Fruit fly (Drosophila melanogaster) whole organism, prepupa: ENCODE data around the gene CG13917.

Experiments
- Blimp-1 ChIP-seq: fragments of 200-800 bp; sonication (Bioruptor generic); optimal IDR thresholded peaks from 3 replicates; lab custom pipeline; 2017; ENCODE audit warnings: missing biosample characterization, missing genetic modification characterization, mild to moderate bottlenecking, moderate library complexity, missing genetic modification reagents
- CG10631 ChIP-seq: fragments of 200-800 bp; sonication (Bioruptor generic); optimal IDR thresholded peaks from 2 replicates; lab custom pipeline; 2016; ENCODE audit warnings: missing biosample characterization, missing genetic modification characterization
- CG10669 ChIP-seq: fragments of 200-800 bp; sonication (Bioruptor generic); optimal IDR thresholded peaks from 3 replicates; lab custom pipeline; 2018; ENCODE audit warnings: missing biosample characterization, mild to moderate bottlenecking, missing genetic modification characterization, moderate library complexity
- CG11294 ChIP-seq: fragments of 200-800 bp; sonication (Bioruptor generic); IDR thresholded peaks from 2 replicates; pipeline ENCODE4 v1.3.6; 2022; ENCODE audit warnings: missing biosample characterization, missing genetic modification characterization
- CG11902 ChIP-seq: fragments of 200-800 bp; sonication (Bioruptor generic); optimal IDR thresholded peaks from 3 replicates; lab custom pipeline; 2016; ENCODE audit warnings: missing biosample characterization, missing genetic modification characterization
- CG15336 ChIP-seq: fragments of 200-800 bp; sonication (Bioruptor generic); IDR thresholded peaks from 2 replicates; pipeline ENCODE4 v1.3.6; 2022; ENCODE audit warnings: missing biosample characterization, missing genetic modification characterization
- CG1621 ChIP-seq: fragments of 200-800 bp; sonication (Bioruptor generic); optimal IDR thresholded peaks from 3 replicates; lab custom pipeline; 2018; ENCODE audit warnings: missing biosample characterization, mild to moderate bottlenecking, missing genetic modification characterization
- CG3032 ChIP-seq: fragments of 200-800 bp; optimal IDR thresholded peaks from 2 replicates; lab custom pipeline; 2019; ENCODE audit warnings: missing biosample characterization, mild to moderate bottlenecking, missing genetic modification characterization, moderate library complexity
- CG31627 ChIP-seq: fragments of 200-800 bp; sonication (Bioruptor generic); optimal IDR thresholded peaks from 3 replicates; lab custom pipeline; 2016; ENCODE audit warnings: missing biosample characterization, missing genetic modification characterization
- CG34406 ChIP-seq: fragments of 200-800 bp; sonication (Bioruptor generic); optimal IDR thresholded peaks from 3 replicates; lab custom pipeline; 2016; ENCODE audit warnings: missing biosample characterization, missing genetic modification characterization
- CG3919 ChIP-seq: fragments of 200-800 bp; sonication (Bioruptor generic); optimal IDR thresholded peaks from 3 replicates; lab custom pipeline; 2016; ENCODE audit warnings: missing biosample characterization, missing genetic modification characterization
- CG4318 ChIP-seq: fragments of 200-800 bp; sonication (Bioruptor generic); optimal IDR thresholded peaks from 3 replicates; lab custom pipeline; 2017; ENCODE audit warnings: missing biosample characterization, mild to moderate bottlenecking, missing genetic modification characterization
- CG6163 ChIP-seq: fragments of 200-800 bp; sonication (Bioruptor generic); IDR thresholded peaks from 3 replicates; pipeline ENCODE4 v1.3.6; 2022; ENCODE audit warnings: missing biosample characterization, missing genetic modification characterization
- CG6792 ChIP-seq: fragments of 200-800 bp; sonication (Bioruptor generic); optimal IDR thresholded peaks from 3 replicates; lab custom pipeline; 2016; ENCODE audit warnings: missing biosample characterization, missing genetic modification characterization
- CG6808 ChIP-seq: fragments of 200-800 bp; sonication (Bioruptor generic); optimal IDR thresholded peaks from 3 replicates; lab custom pipeline; 2017; ENCODE audit warnings: missing biosample characterization, missing genetic modification characterization, mild to moderate bottlenecking, moderate library complexity, missing genetic modification reagents
- CG6854 ChIP-seq: fragments of 200-800 bp; sonication (Bioruptor generic); optimal IDR thresholded peaks from 2 replicates; lab custom pipeline; 2017; ENCODE audit warnings: missing biosample characterization, mild to moderate bottlenecking, missing genetic modification characterization
- CG8119 ChIP-seq: fragments of 200-800 bp; sonication (Bioruptor generic); IDR thresholded peaks from 3 replicates; pipeline ENCODE4 v1.3.6; 2022; ENCODE audit warnings: missing biosample characterization, missing genetic modification characterization
- CG8632 ChIP-seq: fragments of 200-800 bp; sonication (Bioruptor generic); optimal IDR thresholded peaks from 3 replicates; lab custom pipeline; 2016; ENCODE audit warnings: missing biosample characterization, missing genetic modification characterization
- CG9139 ChIP-seq: fragments of 200-800 bp; sonication (Bioruptor generic); optimal IDR thresholded peaks from 3 replicates; lab custom pipeline; 2017; ENCODE audit warnings: missing biosample characterization, mild to moderate bottlenecking, missing genetic modification characterization
- Eip75B ChIP-seq: fragments of 200-800 bp; sonication (Bioruptor generic); optimal IDR thresholded peaks from 3 replicates; lab custom pipeline; 2016; ENCODE audit warnings: missing biosample characterization, missing genetic modification characterization
- Eip78C ChIP-seq: fragments of 200-800 bp; sonication (Bioruptor generic); peaks from one replicate; lab custom pipeline; 2016; ENCODE audit warnings: missing biosample characterization, missing genetic modification characterization
- Ets21C ChIP-seq: fragments of 200-800 bp; sonication (Bioruptor generic); optimal IDR thresholded peaks from 3 replicates; lab custom pipeline; 2016; ENCODE audit warnings: missing biosample characterization, missing genetic modification characterization
- Ets96B ChIP-seq: fragments of 200-800 bp; optimal IDR thresholded peaks from 2 replicates; lab custom pipeline; 2019; ENCODE audit warnings: missing biosample characterization, mild to moderate bottlenecking, missing genetic modification characterization, moderate library complexity
- Hr38 ChIP-seq: sonication (Bioruptor generic); optimal IDR thresholded peaks from 2 replicates; lab custom pipeline; 2016; ENCODE audit warnings: missing biosample characterization, missing genetic modification characterization
- Hr39 ChIP-seq: fragments of 200-800 bp; sonication (Bioruptor generic); optimal IDR thresholded peaks from 2 replicates; lab custom pipeline; 2016; ENCODE audit warnings: missing biosample characterization, missing genetic modification characterization
- Hr4 ChIP-seq: fragments of 200-800 bp; sonication (Bioruptor generic); optimal IDR thresholded peaks from 3 replicates; lab custom pipeline; 2016; ENCODE audit warnings: missing biosample characterization, missing genetic modification characterization
- Met ChIP-seq: fragments of 200-800 bp; sonication (Bioruptor generic); optimal IDR thresholded peaks from 3 replicates; lab custom pipeline; 2016; ENCODE audit warnings: missing biosample characterization, missing genetic modification characterization
- OdsH ChIP-seq: fragments of 200-800 bp; sonication (Bioruptor generic); optimal IDR thresholded peaks from 3 replicates; lab custom pipeline; 2016; ENCODE audit warnings: missing biosample characterization, missing genetic modification characterization
- Smox ChIP-seq: fragments of 200-800 bp; sonication (Bioruptor generic); optimal IDR thresholded peaks from 3 replicates; lab custom pipeline; 2016; ENCODE audit warnings: missing biosample characterization, missing genetic modification characterization
- Sox102F ChIP-seq: fragments of 200-800 bp; sonication (Bioruptor generic); optimal IDR thresholded peaks from 2 replicates; lab custom pipeline; 2016; ENCODE audit warnings: missing biosample characterization, mild to moderate bottlenecking, missing genetic modification characterization
- Sox14 ChIP-seq: fragments of 200-800 bp; sonication (Bioruptor generic); optimal IDR thresholded peaks from 3 replicates; lab custom pipeline; 2016; ENCODE audit warnings: missing biosample characterization, missing genetic modification characterization
- achi ChIP-seq: fragments of 200-800 bp; sonication (Bioruptor generic); optimal IDR thresholded peaks from 3 replicates; lab custom pipeline; 2016; ENCODE audit warnings: missing biosample characterization, missing genetic modification characterization
- acj6 ChIP-seq: fragments of 200-800 bp; sonication (Bioruptor generic); optimal IDR thresholded peaks from 3 replicates; lab custom pipeline; 2016; ENCODE audit warnings: missing biosample characterization, missing genetic modification characterization
- cyc ChIP-seq: fragments of 200-800 bp; sonication (Bioruptor generic); optimal IDR thresholded peaks from 3 replicates; lab custom pipeline; 2016; ENCODE audit warnings: missing biosample characterization, missing genetic modification characterization
- dac ChIP-seq: fragments of 200-800 bp; sonication (Bioruptor generic); optimal IDR thresholded peaks from 2 replicates; lab custom pipeline; 2017; ENCODE audit warnings: missing biosample characterization, mild to moderate bottlenecking, missing genetic modification characterization
- eg ChIP-seq: fragments of 200-800 bp; sonication (Bioruptor generic); IDR thresholded peaks from 3 replicates; pipeline ENCODE4 v1.3.6; 2022; ENCODE audit warnings: missing biosample characterization, missing genetic modification characterization
- esn ChIP-seq: fragments of 200-800 bp; sonication (Bioruptor generic); optimal IDR thresholded peaks from 2 replicates; lab custom pipeline; 2016; ENCODE audit warnings: missing biosample characterization, mild to moderate bottlenecking, missing genetic modification characterization, moderate library complexity
- fd59A ChIP-seq: fragments of 200-800 bp; sonication (Bioruptor generic); optimal IDR thresholded peaks from 2 replicates; lab custom pipeline; 2017; ENCODE audit warnings: missing biosample characterization, mild to moderate bottlenecking, missing genetic modification characterization, missing genetic modification reagents
- fd85E ChIP-seq: fragments of 200-800 bp; sonication (Bioruptor generic); optimal IDR thresholded peaks from 3 replicates; lab custom pipeline; 2016; ENCODE audit warnings: missing biosample characterization, missing genetic modification characterization
- fkh ChIP-seq: fragments of 200-800 bp; sonication (Bioruptor generic); optimal IDR thresholded peaks from 3 replicates; lab custom pipeline; 2017; ENCODE audit warnings: missing biosample characterization, mild to moderate bottlenecking, missing genetic modification characterization, moderate library complexity
- salr ChIP-seq, 2 experiments: fragments of 200-800 bp; sonication (Bioruptor generic); optimal IDR thresholded peaks; 3 replicates each; lab custom pipeline; 2016 to 2018; ENCODE audit warnings: missing biosample characterization in 2 of 2, missing genetic modification characterization in 2 of 2, mild to moderate bottlenecking in 1 of 2
- spab ChIP-seq: fragments of 200-800 bp; sonication (Bioruptor generic); optimal IDR thresholded peaks from 2 replicates; lab custom pipeline; 2017; ENCODE audit warnings: missing biosample characterization, mild to moderate bottlenecking, missing genetic modification characterization, missing genetic modification reagents
- ss ChIP-seq, 2 experiments: fragments of 200-800 bp; sonication (Bioruptor generic); optimal IDR thresholded peaks; 2 replicates in 1 of 2; 3 replicates in 1 of 2; lab custom pipeline; 2017 to 2018; ENCODE audit warnings: mild to moderate bottlenecking in 2 of 2, missing biosample characterization in 2 of 2, missing genetic modification characterization in 2 of 2, moderate library complexity in 1 of 2
- svp ChIP-seq: fragments of 200-800 bp; sonication (Bioruptor generic); peaks from one replicate; lab custom pipeline; 2016; ENCODE audit warnings: missing biosample characterization, missing genetic modification characterization
- topi ChIP-seq: fragments of 200-800 bp; sonication (Bioruptor generic); optimal IDR thresholded peaks from 3 replicates; lab custom pipeline; 2016; ENCODE audit warnings: missing biosample characterization, missing genetic modification characterization
- vri ChIP-seq: fragments of 200-800 bp; sonication (Bioruptor generic); optimal IDR thresholded peaks from 3 replicates; lab custom pipeline; 2016; ENCODE audit warnings: missing biosample characterization, mild to moderate bottlenecking, missing genetic modification characterization

The CG13917 gene

DNA sequence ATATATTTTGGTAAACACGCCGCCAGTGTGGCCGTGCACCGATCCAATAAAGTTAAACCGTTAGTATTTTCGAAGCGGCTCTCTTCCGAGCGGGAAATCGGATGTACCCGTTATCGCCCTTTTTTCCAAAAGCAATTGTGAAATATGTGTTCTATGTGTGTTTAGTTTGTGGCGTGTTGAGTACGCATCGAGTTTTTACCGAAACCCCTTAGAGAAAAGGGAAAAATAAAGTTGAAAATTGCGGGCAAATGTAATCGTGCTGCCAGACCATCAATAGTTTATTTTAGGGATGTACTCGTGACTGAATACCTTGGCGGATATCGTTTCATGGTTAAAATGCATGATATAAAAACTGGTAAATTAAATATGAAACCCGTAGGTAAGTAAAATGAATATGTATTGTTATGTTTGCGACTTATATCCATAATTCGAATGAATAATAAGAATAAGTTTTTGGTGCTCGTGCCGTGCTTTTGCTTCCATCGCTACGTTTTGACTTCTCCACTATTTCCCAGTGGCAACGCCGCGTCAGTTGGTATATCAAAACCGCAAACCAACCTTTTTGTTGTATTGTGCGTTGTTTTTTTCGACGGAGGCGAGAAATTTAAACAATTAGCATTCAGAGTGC lies 62.8 kb downstream of the CG13917 start, which contains the start of the genes Mettl2 and Bgb (continued):
- TF ChIP-seq CG15336 (no peak), CG10631 (GFP tag; lab: Kevin White, UChicago) (peak; percentile 83), CG31627 (GFP tag; lab: Kevin White, UChicago) (peak; percentile 90), Hr4 (GFP tag; lab: Kevin White, UChicago) (peak; percentile 81), CG8119 (peak; percentile 53), Hr38 (GFP tag; lab: Kevin White, UChicago) (no peak), ss (GFP tag; optimal IDR thresholded peaks at IDR 0.05; lab: Kevin White, UChicago) (peak in 1 of 2 experiments; percentile 39), fkh (GFP tag; lab: Kevin White, UChicago) (no peak), Ets21C (peak; percentile 85), CG10669 (no peak), CG9139 (GFP tag; lab: Kevin White, UChicago) (peak; percentile 6), Sox14 (GFP tag; lab: Kevin White, UChicago) (peak; percentile 78), achi (GFP tag; lab: Kevin White, UChicago) (peak; percentile 73), CG6808 (GFP tag; lab: Kevin White, UChicago) (no peak), Hr39 (GFP tag; lab: Kevin White, UChicago) (peak; percentile 90), dac (GFP tag; lab: Kevin White, UChicago) (peak; percentile 42)

DNA sequence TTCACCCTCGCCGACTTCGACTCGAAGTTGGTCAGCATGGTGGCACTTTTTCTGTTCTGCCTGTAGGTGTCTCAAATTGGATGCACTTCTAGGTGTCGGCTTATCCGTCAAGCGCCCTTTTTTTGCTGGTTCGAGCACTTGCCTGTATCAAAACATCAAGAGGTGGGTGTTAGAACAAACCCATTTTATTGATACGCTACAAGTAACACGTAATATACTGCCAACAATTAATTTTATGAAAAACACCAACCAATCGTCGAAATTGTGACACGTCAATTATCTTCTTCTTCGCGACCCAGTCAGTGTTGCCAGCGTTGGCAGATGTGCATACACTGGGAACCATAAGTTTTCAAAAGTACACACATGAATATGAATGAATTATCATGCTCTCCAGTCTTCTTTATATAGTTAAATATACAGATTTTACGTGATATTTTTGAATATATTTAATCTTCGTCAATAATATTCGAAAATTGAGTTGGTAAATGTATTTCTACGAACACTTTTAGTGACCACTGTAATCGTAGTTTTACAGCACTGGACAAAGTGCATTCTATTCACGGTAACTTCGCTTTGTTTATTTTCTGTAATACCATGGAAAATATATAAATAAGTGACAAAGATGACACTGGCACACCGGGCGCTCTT lies 68.5 kb downstream of the CG13917 start, which contains the start of the genes alphaCOP and CG13919:
TSS of gene alphaCOP (minus strand) at position 280 of the 648 bp plus-strand sequence.
TSS of gene CG13919 (plus strand) at position 548 of the 648 bp plus-strand sequence.
- peak; percentile 98 for TF ChIP-seq CG8632 (GFP tag; lab: Kevin White, UChicago)
- peak; percentile 97 for TF ChIP-seq Sox102F (GFP tag; lab: Kevin White, UChicago)
- TF ChIP-seq fd59A (GFP tag; lab: Kevin White, UChicago): peak; percentile 96
- peak; percentile 91 for TF ChIP-seq CG6808 (GFP tag; lab: Kevin White, UChicago)
- TF ChIP-seq Ets21C: peak; percentile 95
- TF ChIP-seq CG15336: peak; percentile 99
- TF ChIP-seq CG3032 (tag; lab: Kevin White, UChicago): peak; percentile 97
- TF ChIP-seq achi (GFP tag; lab: Kevin White, UChicago): peak; percentile 97
- TF ChIP-seq CG31627 (GFP tag; lab: Kevin White, UChicago): peak; percentile 98
- no peak for TF ChIP-seq fd85E (GFP tag; lab: Kevin White, UChicago)
- TF ChIP-seq CG6854 (GFP tag; lab: Kevin White, UChicago): peak; percentile 82
- peak; percentile 70 for TF ChIP-seq Hr38 (GFP tag; lab: Kevin White, UChicago)
- TF ChIP-seq CG6792: peak; percentile 97
- TF ChIP-seq Smox (GFP tag; lab: Kevin White, UChicago): peak; percentile 97
- TF ChIP-seq Met (GFP tag; lab: Kevin White, UChicago): peak; percentile 98
- peak; percentile 97 for TF ChIP-seq CG11294 (GFP tag; lab: Robert Waterston, UW)
- TF ChIP-seq OdsH (GFP tag; lab: Kevin White, UChicago): peak; percentile 99
- TF ChIP-seq CG34406 (GFP tag; lab: Kevin White, UChicago): peak; percentile 97
- TF ChIP-seq topi (GFP tag; lab: Kevin White, UChicago): peak; percentile 98
- TF ChIP-seq eg: peak; percentile 98
- peak; percentile 95 for TF ChIP-seq CG1621 (tag; lab: Kevin White, UChicago)
- peak; percentile 98 for TF ChIP-seq CG10631 (GFP tag; lab: Kevin White, UChicago)
- TF ChIP-seq salr (GFP tag; optimal IDR thresholded peaks at IDR 0.05; lab: Kevin White, UChicago): peak; percentile 94
- TF ChIP-seq acj6: peak; percentile 99
- peak; percentile 96 for TF ChIP-seq CG3919 (GFP tag; lab: Kevin White, UChicago)
- peak; percentile 98 for TF ChIP-seq Sox14 (GFP tag; lab: Kevin White, UChicago)
- peak; percentile 89 for TF ChIP-seq spab (GFP tag; lab: Kevin White, UChicago)
- peak; percentile 91 for TF ChIP-seq CG11902
- peak; percentile 100 for TF ChIP-seq Eip78C (GFP tag; lab: Kevin White, UChicago)
- peak; percentile 95 for TF ChIP-seq Ets96B
- TF ChIP-seq CG10669: peak; percentile 96
- peak; percentile 93 for TF ChIP-seq CG6163 (GFP tag; lab: Robert Waterston, UW)
- TF ChIP-seq cyc (GFP tag; lab: Kevin White, UChicago): peak; percentile 96
- TF ChIP-seq CG4318 (GFP tag; lab: Kevin White, UChicago): no peak
- peak; percentile 99 for TF ChIP-seq svp (GFP tag; lab: Kevin White, UChicago)
- TF ChIP-seq Eip75B (GFP tag; lab: Kevin White, UChicago): peak; percentile 96
- peak; percentile 91 for TF ChIP-seq dac (GFP tag; lab: Kevin White, UChicago)
- TF ChIP-seq esn: peak; percentile 98
- peak; percentile 83 for TF ChIP-seq Blimp-1
- no peak for TF ChIP-seq vri
